Worm (Caenorhabditis elegans): ENCODE results near the gene pitr-4.

DNA sequence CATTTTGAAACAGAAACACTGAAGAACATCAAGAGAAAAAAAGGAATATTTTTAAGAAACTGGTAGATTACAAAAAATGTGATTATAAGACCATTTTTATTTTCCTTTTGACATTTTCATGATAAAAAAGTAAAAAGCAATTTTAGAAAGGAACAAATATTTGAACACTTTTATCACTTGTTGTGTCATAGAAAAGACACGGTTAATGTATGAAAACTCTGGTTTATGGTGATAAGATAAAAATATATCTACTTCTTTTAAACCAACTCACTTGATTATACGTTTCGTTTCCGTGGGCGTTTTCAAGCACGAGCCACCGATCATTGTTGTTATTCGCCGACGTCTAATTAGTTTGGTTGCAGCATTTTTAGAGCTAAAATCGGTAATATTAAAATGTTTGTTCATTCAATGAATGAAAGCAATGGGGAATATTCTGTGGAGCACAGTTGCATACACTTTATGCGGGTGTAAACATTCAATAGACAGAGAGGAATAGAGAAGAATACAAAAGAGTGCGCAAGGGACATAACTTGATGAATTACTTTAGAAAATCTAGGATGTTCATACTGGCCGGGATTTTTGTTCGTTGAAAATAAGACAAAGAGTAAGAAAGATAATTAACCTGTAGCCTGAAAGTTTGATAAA lies 11.9 kb upstream of the pitr-4 start, which contains the start of gene sulp-8:
- no peak for TF ChIP-seq ceh-43 (GFP tag; optimal IDR thresholded peaks at IDR 0.05)
- TF ChIP-seq unc-62 (GFP tag; optimal IDR thresholded peaks at IDR 0.05), result no peak
- TF ChIP-seq ces-1 (GFP tag; optimal IDR thresholded peaks at IDR 0.05), result no peak
- TF ChIP-seq nhr-28 (tag; optimal IDR thresholded peaks at IDR 0.05), result no peak
- no peak for TF ChIP-seq lsy-2 (tag; optimal IDR thresholded peaks at IDR 0.05)
- TF ChIP-seq ztf-11 (tag; optimal IDR thresholded peaks at IDR 0.05), result no peak
- TF ChIP-seq elt-1 (tag; optimal IDR thresholded peaks at IDR 0.05; ENCODE audit: borderline replicate concordance, insufficient read depth), result no peak
- TF ChIP-seq nhr-12 (tag; optimal IDR thresholded peaks at IDR 0.05), result no peak
